Worm (Caenorhabditis elegans) whole organism, L4/young adult: ENCODE data around the gene arx-2.

Source experiments
- W03F9.2 ChIP-seq: fragments of 150-350 bp; optimal IDR thresholded peaks from 2 replicates; lab custom pipeline; 2014; ENCODE audit warnings: missing biosample characterization, missing genetic modification characterization
- dao-5 ChIP-seq: sonication (generic microtip); optimal IDR thresholded peaks from 2 replicates; lab custom pipeline; 2016; ENCODE audit warnings: missing genotype, missing genetic modification characterization, moderate library complexity, missing compliant biosample characterization
- him-1 ChIP-seq: sonication (generic microtip); optimal IDR thresholded peaks from 2 replicates; lab custom pipeline; 2016; ENCODE audit warnings: missing genotype, missing genetic modification reagents, missing genetic modification characterization, missing compliant biosample characterization

arx-2 gene

ce11 chrV:10338305-10338992 is at the start of gene arx-2:
TSS of gene arx-2 (minus strand) at chrV:10338355.
- TF ChIP-seq W03F9.2 (tag; lab: Kevin White, UChicago), result peak; percentile 90
- TF ChIP-seq dao-5 (tag; lab: Kevin White, UChicago), result no peak

ce11 chrV:10387412-10387811 is 49.3 kb upstream of the arx-2 start:
- no peak for TF ChIP-seq W03F9.2 (tag; lab: Kevin White, UChicago)
- TF ChIP-seq dao-5 (tag; lab: Kevin White, UChicago), result no peak
- TF ChIP-seq him-1 (tag; lab: Kevin White, UChicago), result no peak

- TF ChIP-seq him-1 (tag; lab: Kevin White, UChicago), result no peak
- no peak for TF ChIP-seq dao-5 (tag; lab: Kevin White, UChicago)
- no peak for TF ChIP-seq W03F9.2 (tag; lab: Kevin White, UChicago)
Observed at ce11 chrV:10383950-10384349, 45.8 kb upstream of the arx-2 start, which contains the start of gene spe-10. TSS of gene spe-10 (plus strand) at chrV:10384250.

- TF ChIP-seq him-1 (tag; lab: Kevin White, UChicago) (no peak), dao-5 (tag; lab: Kevin White, UChicago) (no peak), W03F9.2 (tag; lab: Kevin White, UChicago) (no peak)
Observed at ce11 chrV:10382142-10382541, 44.0 kb upstream of the arx-2 start, which contains the start of gene pqn-2. TSS of gene pqn-2 (plus strand) at chrV:10382442.

ce11 chrV:10381726-10382125 is 43.6 kb upstream of the arx-2 start, which contains the start of gene abu-1:
TSS of gene abu-1 (minus strand) at chrV:10381826.
- no peak for TF ChIP-seq him-1 (tag; lab: Kevin White, UChicago)
- TF ChIP-seq dao-5 (tag; lab: Kevin White, UChicago), result no peak
- no peak for TF ChIP-seq W03F9.2 (tag; lab: Kevin White, UChicago)

ce11 chrV:10379761-10380160 is 41.6 kb upstream of the arx-2 start:
- no peak for TF ChIP-seq W03F9.2 (tag; lab: Kevin White, UChicago)
- no peak for TF ChIP-seq dao-5 (tag; lab: Kevin White, UChicago)
- no peak for TF ChIP-seq him-1 (tag; lab: Kevin White, UChicago)

ce11 chrV:10379293-10379692 is 41.1 kb upstream of the arx-2 start, which contains the start of gene AC3.12:
TSS of gene AC3.12 (minus strand) at chrV:10379393.
- no peak for TF ChIP-seq W03F9.2 (tag; lab: Kevin White, UChicago)
- no peak for TF ChIP-seq dao-5 (tag; lab: Kevin White, UChicago)
- no peak for TF ChIP-seq him-1 (tag; lab: Kevin White, UChicago)

ce11 chrV:10371951-10372350 is 33.8 kb upstream of the arx-2 start, which contains the start of gene ugt-49:
TSS of gene ugt-49 (plus strand) at chrV:10372321.
- TF ChIP-seq dao-5 (tag; lab: Kevin White, UChicago), result no peak

ce11 chrV:10371177-10371576 is 33.0 kb upstream of the arx-2 start:
- TF ChIP-seq dao-5 (tag; lab: Kevin White, UChicago) (no peak), him-1 (tag; lab: Kevin White, UChicago) (no peak), W03F9.2 (tag; lab: Kevin White, UChicago) (no peak)

- no peak for TF ChIP-seq W03F9.2 (tag; lab: Kevin White, UChicago)
- no peak for TF ChIP-seq him-1 (tag; lab: Kevin White, UChicago)
- TF ChIP-seq dao-5 (tag; lab: Kevin White, UChicago), result no peak
Observed at ce11 chrV:10368256-10368655, 30.1 kb upstream of the arx-2 start, which contains the start of gene sri-20. TSS of gene sri-20 (plus strand) at chrV:10368556.

ce11 chrV:10363834-10364233 is 25.7 kb upstream of the arx-2 start:
- no peak for TF ChIP-seq him-1 (tag; lab: Kevin White, UChicago)
- TF ChIP-seq W03F9.2 (tag; lab: Kevin White, UChicago), result no peak
- TF ChIP-seq dao-5 (tag; lab: Kevin White, UChicago), result no peak

ce11 chrV:10361830-10362397 is 23.8 kb upstream of the arx-2 start, which contains the start of gene cash-1:
TSS of gene cash-1 (plus strand) at chrV:10362261.
- TF ChIP-seq W03F9.2 (tag; lab: Kevin White, UChicago) (peak; percentile 73), him-1 (tag; lab: Kevin White, UChicago) (no peak)

- TF ChIP-seq W03F9.2 (tag; lab: Kevin White, UChicago) (no peak), dao-5 (tag; lab: Kevin White, UChicago) (no peak), him-1 (tag; lab: Kevin White, UChicago) (no peak)
Observed at ce11 chrV:10360186-10360585, 22.0 kb upstream of the arx-2 start.

ce11 chrV:10358238-10358637 is 20.1 kb upstream of the arx-2 start, which contains the start of gene ttll-15:
TSS of gene ttll-15 (plus strand) at chrV:10358538.
- TF ChIP-seq dao-5 (tag; lab: Kevin White, UChicago), result no peak
- TF ChIP-seq him-1 (tag; lab: Kevin White, UChicago), result no peak
- TF ChIP-seq W03F9.2 (tag; lab: Kevin White, UChicago), result no peak
